Fruit fly (Drosophila melanogaster): Measurements from ENCODE around the gene CG43750.

dm6 chr2L:2363626-2364147 is 26.8 kb downstream of the CG43750 start:
- TF ChIP-seq Mio (GFP tag; optimal IDR thresholded peaks at IDR 0.05) = no peak
- TF ChIP-seq ey (GFP tag; optimal IDR thresholded peaks at IDR 0.05) = peak; percentile 91
- no peak for TF ChIP-seq pan (optimal IDR thresholded peaks at IDR 0.05)
- peak; percentile 89 for TF ChIP-seq psq (GFP tag; optimal IDR thresholded peaks at IDR 0.05)
- TF ChIP-seq CrebA (GFP tag; optimal IDR thresholded peaks at IDR 0.05; ENCODE audit: borderline replicate concordance) = no peak
- TF ChIP-seq sage (GFP tag; optimal IDR thresholded peaks at IDR 0.05) = peak; percentile 96
- TF ChIP-seq fru (GFP tag; optimal IDR thresholded peaks at IDR 0.05) = peak; percentile 93
- TF ChIP-seq tai (GFP tag; optimal IDR thresholded peaks at IDR 0.05) = no peak
- no peak for TF ChIP-seq Myc (optimal IDR thresholded peaks at IDR 0.05)
- TF ChIP-seq Dfd (GFP tag; optimal IDR thresholded peaks at IDR 0.05) = no peak

Data from whole organism, wandering third instar larva.